Fruit fly (Drosophila melanogaster): Measurements from ENCODE around the gene syd.

syd gene

DNA sequence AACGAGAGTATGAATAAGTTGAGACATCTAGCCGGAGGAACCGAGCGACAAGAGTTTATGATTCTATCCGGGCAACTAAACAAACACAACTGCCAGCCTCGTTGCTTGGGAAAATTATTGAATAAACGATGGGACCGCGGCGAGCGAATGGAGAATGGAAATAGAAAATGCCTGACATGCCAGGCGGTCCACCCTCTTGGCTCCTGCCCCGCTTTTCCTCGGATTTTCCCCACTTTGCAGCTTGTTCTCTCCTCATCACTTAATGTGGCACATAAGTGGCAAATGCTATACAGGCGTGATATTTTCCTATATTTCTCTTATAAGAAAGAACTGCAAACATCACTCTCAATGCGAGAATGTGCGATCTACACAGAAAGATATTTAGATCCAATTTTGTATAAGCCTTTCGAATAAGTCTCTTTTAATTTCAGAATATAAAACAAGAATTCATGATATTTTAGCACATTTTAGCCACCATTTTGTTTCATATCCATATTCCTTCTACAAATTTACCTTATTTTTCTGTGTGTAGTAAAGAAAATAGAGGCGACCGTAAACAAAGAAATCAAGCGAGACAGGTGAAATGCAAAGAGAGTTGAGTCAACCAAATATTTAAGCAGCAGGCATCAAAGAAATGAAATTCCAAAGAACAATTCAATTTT lies 32.3 kb downstream of the syd start:
- TF ChIP-seq CTCF (optimal IDR thresholded peaks at IDR 0.05) (no peak), CG8478 (optimal IDR thresholded peaks at IDR 0.05) (no peak)

DNA sequence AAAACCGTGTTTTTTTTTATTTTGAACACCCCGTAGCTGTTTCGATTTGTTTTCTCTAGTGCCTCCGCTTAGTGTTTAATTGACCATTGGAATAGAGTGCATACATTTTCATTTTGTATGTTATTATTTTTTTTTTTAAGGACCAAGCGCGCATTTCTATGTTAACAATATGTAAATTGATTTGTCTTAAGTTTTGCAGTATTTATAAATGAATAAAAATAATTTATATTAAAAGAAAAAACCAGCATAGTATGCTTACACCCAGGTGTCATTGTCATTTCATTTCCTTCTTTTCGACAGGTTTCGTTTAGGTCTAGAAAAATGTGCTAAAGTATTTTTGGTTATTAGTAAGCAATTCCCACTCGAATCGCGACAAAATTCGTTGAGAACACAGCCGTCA lies 41.3 kb downstream of the syd start, which contains the start of gene eIF4E5:
TSS of gene eIF4E5 (plus strand) at position 301 of the 400 bp plus-strand sequence.
- TF ChIP-seq CG8478 (optimal IDR thresholded peaks at IDR 0.05) (no peak), CTCF (optimal IDR thresholded peaks at IDR 0.05) (no peak)

DNA sequence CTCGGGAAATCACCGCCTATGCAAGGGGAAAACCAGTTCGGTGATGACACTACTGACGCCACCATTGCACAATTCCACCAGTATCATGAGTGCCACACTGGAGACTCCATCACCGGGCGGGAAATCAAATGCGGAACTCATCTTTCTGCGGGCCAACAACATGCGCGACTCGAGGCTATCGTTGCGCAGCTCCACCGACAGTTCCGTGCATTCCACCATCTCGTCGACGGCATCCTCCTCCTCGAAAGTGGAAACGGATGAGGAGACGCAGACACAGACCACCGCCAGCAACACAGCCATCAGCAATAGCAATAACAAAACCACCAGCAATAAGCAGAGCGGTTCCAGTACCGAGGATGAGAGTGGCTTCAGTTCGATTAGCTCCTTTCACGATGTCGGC lies 42.1 kb downstream of the syd start:
- no peak for TF ChIP-seq CG8478 (optimal IDR thresholded peaks at IDR 0.05)
- no peak for TF ChIP-seq CTCF (optimal IDR thresholded peaks at IDR 0.05)

DNA sequence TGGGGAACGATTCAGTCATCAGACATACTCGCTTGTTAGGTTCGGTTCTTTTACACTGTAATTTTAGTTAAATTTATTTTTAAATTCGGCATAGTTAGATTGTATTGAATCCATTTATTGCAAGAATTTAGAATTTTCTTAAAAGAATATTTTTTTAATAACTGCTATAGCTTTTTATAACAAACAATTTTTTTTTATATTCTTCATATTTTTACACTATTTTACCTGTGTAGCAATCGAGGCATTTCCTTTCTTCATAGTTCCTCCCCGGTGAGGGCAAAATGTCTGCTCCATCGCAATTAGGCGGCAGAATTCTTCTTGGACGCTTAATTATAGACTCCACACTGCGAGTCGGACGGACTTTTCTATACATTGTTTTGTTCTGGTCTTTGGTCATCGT lies 45.4 kb downstream of the syd start:
- TF ChIP-seq CTCF (optimal IDR thresholded peaks at IDR 0.05) (no peak), CG8478 (optimal IDR thresholded peaks at IDR 0.05) (no peak)

DNA sequence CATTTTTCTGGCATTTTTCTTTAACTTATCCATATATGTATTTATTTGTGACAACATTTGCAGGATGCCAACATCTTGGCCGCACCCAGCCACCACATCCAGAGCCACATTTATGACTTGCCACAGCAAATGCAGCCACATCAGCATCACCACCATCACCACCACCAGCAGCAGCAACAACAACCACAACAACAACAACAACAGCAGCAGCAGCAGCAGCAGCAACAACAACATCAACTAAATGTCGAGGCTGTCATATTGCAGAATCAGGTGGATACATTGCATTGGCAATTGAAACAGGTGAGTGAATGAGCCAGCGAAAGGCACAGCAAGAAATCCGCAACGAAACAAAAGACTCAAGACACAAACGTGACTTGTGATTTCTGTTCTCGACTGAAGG lies 45.9 kb downstream of the syd start:
- TF ChIP-seq CTCF (optimal IDR thresholded peaks at IDR 0.05), result no peak
- TF ChIP-seq CG8478 (optimal IDR thresholded peaks at IDR 0.05), result no peak

DNA sequence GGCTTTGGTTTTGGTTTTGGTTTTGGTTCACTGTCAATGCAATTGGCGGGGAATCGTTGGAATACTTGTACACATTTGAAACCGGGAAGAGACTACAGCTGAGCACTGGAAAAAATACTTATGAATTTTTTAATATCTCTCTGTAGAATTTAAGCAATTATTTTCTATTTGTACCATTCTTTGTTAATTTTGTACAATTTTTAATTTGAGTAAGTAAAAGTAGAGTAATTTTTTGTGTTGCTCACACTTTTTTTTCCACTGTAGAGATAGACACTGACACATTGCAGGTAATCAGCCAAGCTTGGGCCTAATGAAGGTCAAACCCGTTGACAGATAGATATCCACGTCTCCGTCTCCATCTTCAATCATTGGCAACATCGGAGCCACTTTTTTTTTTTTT lies 52.6 kb downstream of the syd start:
- TF ChIP-seq CG8478 (optimal IDR thresholded peaks at IDR 0.05), result no peak
- TF ChIP-seq CTCF (optimal IDR thresholded peaks at IDR 0.05), result no peak

DNA sequence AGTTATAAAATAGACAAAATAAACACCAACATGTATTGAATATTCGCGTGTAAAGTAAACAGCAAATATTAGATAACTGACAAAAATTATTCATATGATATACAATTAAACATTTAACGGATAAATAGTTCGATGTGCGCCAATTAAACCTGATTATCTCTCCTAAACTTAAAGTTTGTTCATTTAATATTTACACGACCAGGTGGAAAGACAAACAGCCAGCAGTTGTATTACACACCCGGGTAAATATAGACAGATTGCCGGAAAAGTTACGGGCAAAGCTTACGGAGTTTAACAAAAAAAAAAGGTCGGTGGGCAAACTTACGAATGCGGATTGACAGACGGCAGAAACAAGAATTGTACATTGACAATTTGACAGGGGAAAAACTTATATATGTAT lies 53.8 kb downstream of the syd start:
- TF ChIP-seq CG8478 (optimal IDR thresholded peaks at IDR 0.05), result no peak
- TF ChIP-seq CTCF (optimal IDR thresholded peaks at IDR 0.05), result no peak

DNA sequence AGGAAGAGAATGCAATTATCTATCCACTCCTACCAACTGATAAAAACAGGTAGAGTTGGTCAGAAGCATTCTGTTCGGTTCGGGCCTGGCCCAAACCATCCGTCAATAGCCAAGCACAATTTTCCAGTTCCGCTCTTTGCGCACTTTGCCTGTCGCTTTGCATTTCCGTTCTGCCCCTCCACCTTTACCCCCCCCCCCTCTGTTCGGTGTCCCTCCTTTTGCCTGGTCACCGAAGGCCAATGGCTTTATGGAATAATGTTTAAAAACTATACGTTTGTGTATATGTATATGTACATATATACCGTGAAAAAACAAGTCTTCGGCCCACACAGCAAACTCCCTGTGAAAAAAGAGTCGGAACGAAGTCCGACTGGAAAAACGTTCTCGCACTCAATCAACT lies 54.8 kb downstream of the syd start:
- TF ChIP-seq CG8478 (optimal IDR thresholded peaks at IDR 0.05) (no peak), CTCF (optimal IDR thresholded peaks at IDR 0.05) (no peak)

DNA sequence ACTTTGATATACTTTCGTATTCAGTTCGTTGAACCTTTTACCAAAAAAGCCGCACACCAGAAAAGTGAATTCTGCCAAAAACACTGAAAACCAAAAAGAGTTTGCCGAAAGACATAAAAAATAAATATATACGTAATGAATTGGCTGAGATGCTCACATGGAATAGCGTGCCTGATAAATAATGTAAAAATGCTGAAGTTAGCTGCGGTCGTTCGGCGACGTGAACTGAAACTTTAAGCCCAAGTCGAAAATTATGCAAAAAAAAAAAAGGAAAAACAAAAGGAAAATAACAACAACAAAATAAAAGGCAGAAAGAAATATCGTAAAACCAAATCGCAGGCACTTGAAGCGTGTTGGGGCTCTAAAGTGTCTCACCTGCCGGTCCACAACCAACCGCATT lies 56.3 kb downstream of the syd start:
- TF ChIP-seq CTCF (optimal IDR thresholded peaks at IDR 0.05) (no peak), CG8478 (optimal IDR thresholded peaks at IDR 0.05) (no peak)

DNA sequence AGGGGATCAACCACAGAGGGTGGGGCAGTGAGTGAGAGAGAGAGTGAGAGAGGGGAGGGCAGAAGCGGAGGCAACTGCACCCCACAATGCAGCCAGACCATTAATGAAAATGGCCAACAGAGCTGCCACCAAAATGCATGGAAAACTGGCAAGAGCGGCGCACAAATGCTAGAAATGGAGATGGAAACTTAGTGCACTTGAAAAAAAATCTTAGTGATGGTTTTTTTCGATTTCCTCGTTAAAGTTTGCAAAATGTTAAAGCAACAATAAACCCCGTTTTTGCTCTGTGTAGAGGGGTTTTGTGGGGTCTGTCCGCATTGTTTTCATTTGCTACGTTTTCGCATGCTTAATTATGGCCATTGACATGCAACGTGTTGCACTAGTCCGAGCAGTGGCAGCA lies 58.5 kb downstream of the syd start:
- TF ChIP-seq CG8478 (optimal IDR thresholded peaks at IDR 0.05) (no peak), CTCF (optimal IDR thresholded peaks at IDR 0.05) (no peak)

DNA sequence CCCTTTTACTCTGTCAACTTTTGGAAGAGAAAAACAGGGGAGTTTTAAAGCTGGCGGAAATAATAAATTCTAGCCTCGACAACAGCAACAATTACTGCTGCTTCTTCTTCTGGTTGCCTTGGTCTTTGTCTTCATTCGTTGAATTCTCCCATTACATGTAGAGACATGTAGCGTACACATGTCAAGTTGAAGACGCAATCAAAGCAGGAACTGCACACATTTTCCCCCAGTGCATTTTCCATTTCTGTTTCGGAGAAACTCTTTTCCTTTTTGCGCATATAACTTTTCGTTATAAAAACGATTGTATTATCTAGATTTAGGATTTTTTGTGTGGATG lies 59.6 kb downstream of the syd start:
- TF ChIP-seq CTCF (optimal IDR thresholded peaks at IDR 0.05) (no peak), CG8478 (optimal IDR thresholded peaks at IDR 0.05) (no peak)

DNA sequence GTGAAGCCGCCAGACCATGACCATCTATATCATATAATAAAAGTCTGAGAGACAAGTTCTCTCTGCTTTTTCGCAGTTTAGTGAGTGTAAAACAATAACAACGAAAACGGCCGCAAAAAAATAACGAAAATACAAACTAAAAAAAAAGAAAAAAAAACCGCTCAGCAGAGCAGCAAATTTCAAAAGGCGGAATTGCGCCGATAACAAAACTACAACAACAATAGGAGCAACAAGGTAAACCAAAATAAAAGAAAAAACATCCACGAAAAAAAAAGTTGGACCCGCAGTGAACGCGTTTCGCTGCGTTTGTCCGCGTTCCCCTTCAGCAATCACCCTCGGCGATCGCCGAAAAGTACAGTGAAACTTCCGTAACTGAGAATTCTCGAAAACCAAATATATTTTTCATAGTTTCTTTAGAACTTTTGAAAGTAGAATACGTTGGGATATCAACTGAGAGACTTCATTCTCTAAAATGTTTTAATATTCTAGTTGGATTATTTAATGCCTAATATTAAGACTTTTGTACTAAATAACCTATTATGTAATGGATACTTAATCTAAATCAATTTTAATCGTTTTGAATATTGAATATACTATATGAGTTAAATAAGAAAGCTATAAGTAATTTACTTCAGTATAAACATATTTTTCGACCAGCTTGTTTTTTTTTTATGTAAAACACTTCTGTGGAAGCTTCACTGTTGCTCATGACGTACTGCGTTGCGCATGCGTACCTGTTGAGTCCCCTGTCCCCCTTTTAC lies 60.1 kb downstream of the syd start:
- TF ChIP-seq CG8478 (optimal IDR thresholded peaks at IDR 0.05) (no peak), CTCF (optimal IDR thresholded peaks at IDR 0.05) (no peak)

DNA sequence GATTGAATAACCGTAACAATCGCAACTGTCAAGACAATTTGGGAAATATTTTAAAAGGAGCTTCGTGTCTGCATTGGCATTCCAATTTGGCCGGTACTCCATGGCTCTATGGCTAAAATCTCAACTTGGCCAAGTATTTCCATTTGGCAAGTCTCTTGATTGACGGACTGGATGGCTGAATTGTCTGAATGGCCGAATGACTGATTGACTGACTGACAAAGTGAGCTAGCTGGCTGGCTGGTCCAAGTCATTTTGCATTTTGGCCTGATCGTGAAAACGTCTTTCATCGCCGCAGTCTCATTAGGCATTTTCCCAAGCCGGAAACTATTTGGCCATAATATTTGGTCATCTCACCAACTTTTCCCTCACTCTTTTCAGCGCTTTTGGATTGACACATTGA lies 61.4 kb downstream of the syd start:
- TF ChIP-seq CTCF (optimal IDR thresholded peaks at IDR 0.05) (no peak), CG8478 (optimal IDR thresholded peaks at IDR 0.05) (no peak)

DNA sequence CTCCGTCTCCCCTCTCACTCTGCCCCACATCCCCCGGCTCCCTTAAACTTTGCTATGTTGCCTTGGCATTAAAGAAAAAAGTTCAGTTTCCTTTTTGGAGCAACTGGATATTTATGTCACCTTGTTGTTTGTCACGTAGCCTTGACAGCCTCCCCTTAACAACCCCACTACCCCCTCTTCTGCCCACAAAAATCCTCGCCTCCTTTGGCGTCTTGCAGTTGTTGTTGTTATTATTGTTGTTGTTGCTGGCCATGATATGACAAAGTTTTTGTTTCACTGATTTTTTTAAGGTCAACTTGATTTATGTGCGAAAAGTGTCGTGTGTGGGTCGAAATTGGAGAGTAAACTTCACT lies 65.6 kb downstream of the syd start:
- TF ChIP-seq CTCF (optimal IDR thresholded peaks at IDR 0.05) (no peak), CG8478 (optimal IDR thresholded peaks at IDR 0.05) (no peak)

DNA sequence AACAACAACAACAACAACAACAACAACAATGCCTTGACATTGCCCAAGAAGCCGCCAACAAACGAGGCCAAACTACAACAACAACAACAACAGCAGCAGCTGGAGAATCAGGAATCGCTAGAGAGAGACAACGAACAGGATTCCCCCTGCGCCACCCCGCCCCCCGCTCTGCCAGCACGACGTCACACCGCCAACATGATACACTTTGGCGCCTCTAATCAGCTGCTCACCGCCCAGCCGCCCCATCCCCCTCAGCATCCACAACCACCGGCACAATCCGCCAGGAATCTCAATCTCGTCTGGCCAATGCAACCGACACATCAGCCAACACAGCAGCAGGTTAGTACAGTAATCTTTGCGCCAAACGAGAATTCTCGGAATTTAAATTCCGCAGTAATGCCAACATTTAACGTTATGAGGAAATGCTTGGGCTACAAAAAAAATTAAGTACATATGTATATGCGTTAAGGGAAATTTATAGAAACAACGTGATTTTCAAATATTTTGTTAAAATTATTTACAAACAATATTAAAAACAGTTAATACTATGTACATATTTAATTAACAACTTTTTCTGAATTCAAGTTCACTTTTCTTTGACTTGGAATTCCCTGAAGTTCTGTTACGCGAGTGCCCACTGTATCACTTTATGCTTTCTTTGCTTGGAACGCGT lies 66.1 kb downstream of the syd start:
- TF ChIP-seq CG8478 (optimal IDR thresholded peaks at IDR 0.05), result no peak
- TF ChIP-seq CTCF (optimal IDR thresholded peaks at IDR 0.05), result no peak

DNA sequence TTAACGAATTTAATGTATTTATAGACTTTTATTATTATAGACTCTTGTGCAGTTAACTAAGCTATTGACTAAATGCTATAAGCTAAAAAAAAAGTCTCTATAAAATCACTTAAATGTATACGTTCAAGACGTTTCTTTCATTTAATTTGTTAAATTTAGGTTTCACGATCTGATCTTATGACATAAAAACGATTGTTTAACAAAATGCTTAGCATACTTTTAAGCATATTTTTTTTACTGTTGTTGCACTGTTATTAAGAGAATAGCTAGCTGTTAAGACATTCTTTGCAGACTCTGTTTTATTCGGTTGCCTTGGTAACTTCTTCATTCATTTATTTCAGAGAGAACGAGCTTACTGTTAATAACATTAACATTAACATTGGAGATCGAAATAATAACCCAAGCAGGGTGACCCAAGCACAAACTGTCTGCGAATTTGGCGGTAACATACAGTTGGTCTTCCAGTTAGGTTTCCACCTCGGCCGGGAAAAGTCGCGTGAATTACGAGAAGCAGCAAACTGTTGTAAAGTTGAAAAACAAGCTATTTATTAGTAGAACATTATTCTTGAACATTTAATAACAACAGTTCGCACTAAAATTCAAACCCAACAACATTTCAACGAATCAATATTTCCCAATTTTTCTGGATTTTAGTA lies 67.2 kb downstream of the syd start, which contains the start of gene CG32365:
TSS of gene CG32365 (plus strand) at position 462 of the 656 bp plus-strand sequence.
- TF ChIP-seq CG8478 (optimal IDR thresholded peaks at IDR 0.05), result no peak
- no peak for TF ChIP-seq CTCF (optimal IDR thresholded peaks at IDR 0.05)
